Fruit fly (Drosophila melanogaster) whole organism, embryonic: ENCODE measurements around the gene CG13369.
A peak's percentile ranks its signal among the peaks of the same experiment; 100 is the strongest.

Experiments
- ATbp ChIP-seq: fragments of 200-800 bp; sonication (Bioruptor generic); optimal IDR thresholded peaks from 2 replicates; lab custom pipeline; 2017; ENCODE audit warnings: missing biosample characterization, mild to moderate bottlenecking, missing genetic modification characterization, missing genetic modification reagents
- Atf6 ChIP-seq: fragments of 200-800 bp; sonication (Bioruptor generic); IDR thresholded peaks from 2 replicates; pipeline ENCODE4 v1.3.6; 2022; ENCODE audit warnings: missing biosample characterization, missing genetic modification characterization
- Bgb ChIP-seq: fragments of 200-800 bp; sonication (Bioruptor generic); IDR thresholded peaks from 2 replicates; pipeline ENCODE4 v1.3.6; 2022; ENCODE audit warnings: missing biosample characterization, missing genetic modification characterization; ENCODE audit not compliant: partially characterized antibody
- CG1024 ChIP-seq: fragments of 200-800 bp; sonication (Bioruptor generic); IDR thresholded peaks from 2 replicates; pipeline ENCODE4 v1.3.6; 2022; ENCODE audit warnings: missing biosample characterization, missing genetic modification characterization
- CG10321 ChIP-seq: fragments of 200-800 bp; sonication (Bioruptor generic); IDR thresholded peaks from 2 replicates; pipeline ENCODE4 v1.3.6; 2022; ENCODE audit warnings: missing biosample characterization, missing genetic modification characterization
- CG12659 ChIP-seq: fragments of 200-800 bp; sonication (Bioruptor generic); optimal IDR thresholded peaks from 3 replicates; lab custom pipeline; 2017; ENCODE audit warnings: mild to moderate bottlenecking, missing biosample characterization, missing genetic modification reagents, missing genetic modification characterization
- CG12769 ChIP-seq: fragments of 200-800 bp; sonication (Bioruptor generic); optimal IDR thresholded peaks from 2 replicates; lab custom pipeline; 2019; ENCODE audit warnings: missing biosample characterization, mild to moderate bottlenecking, missing genetic modification characterization, moderate library complexity
- CG15696 ChIP-seq: fragments of 200-800 bp; sonication (Bioruptor generic); optimal IDR thresholded peaks from 2 replicates; lab custom pipeline; 2019; ENCODE audit warnings: missing biosample characterization, mild to moderate bottlenecking, missing genetic modification characterization, moderate library complexity
- CG17568 ChIP-seq: fragments of 200-800 bp; sonication (Bioruptor generic); optimal IDR thresholded peaks from 2 replicates; lab custom pipeline; 2018; ENCODE audit warnings: missing biosample characterization, mild to moderate bottlenecking, missing genetic modification characterization, moderate library complexity
- CG2202 ChIP-seq: fragments of 200-800 bp; sonication (Bioruptor generic); optimal IDR thresholded peaks from 2 replicates; lab custom pipeline; 2018; ENCODE audit warnings: missing biosample characterization, mild to moderate bottlenecking, missing genetic modification characterization
- CG2875 ChIP-seq: fragments of 200-800 bp; sonication (Bioruptor generic); optimal IDR thresholded peaks from 2 replicates; lab custom pipeline; 2017; ENCODE audit warnings: missing biosample characterization, mild to moderate bottlenecking, missing genetic modification characterization, missing genetic modification reagents
- CG31224 ChIP-seq: fragments of 200-800 bp; sonication (Bioruptor generic); IDR thresholded peaks from 2 replicates; pipeline ENCODE4 v1.3.6; 2022; ENCODE audit warnings: missing biosample characterization, missing genetic modification characterization
- CG34224 ChIP-seq: fragments of 200-800 bp; sonication (Bioruptor generic); IDR thresholded peaks from 3 replicates; pipeline ENCODE4 v1.3.6; 2022; ENCODE audit warnings: missing biosample characterization, missing genetic modification characterization; ENCODE audit not compliant: partially characterized antibody
- CG34422 ChIP-seq: fragments of 200-800 bp; sonication (Bioruptor generic); IDR thresholded peaks from 3 replicates; pipeline ENCODE4 v1.3.6; 2022; ENCODE audit warnings: missing biosample characterization, missing genetic modification characterization
- CG3995 ChIP-seq: fragments of 200-800 bp; sonication (Bioruptor generic); optimal IDR thresholded peaks from 3 replicates; lab custom pipeline; 2016; ENCODE audit warnings: missing biosample characterization, missing genetic modification characterization
- CG7745 ChIP-seq: fragments of 200-800 bp; sonication (Bioruptor generic); optimal IDR thresholded peaks from 2 replicates; lab custom pipeline; 2018; ENCODE audit warnings: missing biosample characterization, mild to moderate bottlenecking, missing genetic modification characterization, moderate library complexity
- CG7987 ChIP-seq: fragments of 200-800 bp; sonication (Bioruptor generic); optimal IDR thresholded peaks from 2 replicates; lab custom pipeline; 2018; ENCODE audit warnings: missing biosample characterization, mild to moderate bottlenecking, missing genetic modification characterization, moderate library complexity
- CG8290 ChIP-seq, 3 experiments: fragments of 200-800 bp; sonication (Bioruptor generic); optimal IDR thresholded peaks; 2 replicates each; lab custom pipeline; 2016 to 2019; ENCODE audit warnings: missing biosample characterization in 3 of 3, missing genetic modification characterization in 3 of 3, mild to moderate bottlenecking in 2 of 3, moderate library complexity in 1 of 3
- CG9437 ChIP-seq: fragments of 200-800 bp; sonication (Bioruptor generic); optimal IDR thresholded peaks from 2 replicates; lab custom pipeline; 2018; ENCODE audit warnings: missing biosample characterization, mild to moderate bottlenecking, missing genetic modification characterization
- CG9727 ChIP-seq: fragments of 200-800 bp; sonication (Bioruptor generic); optimal IDR thresholded peaks from 3 replicates; lab custom pipeline; 2017; ENCODE audit warnings: missing biosample characterization, mild to moderate bottlenecking, missing genetic modification characterization
- Ets65A ChIP-seq: fragments of 200-800 bp; sonication (Bioruptor generic); peaks from one replicate; lab custom pipeline; 2016; ENCODE audit warnings: missing biosample characterization, missing genetic modification characterization
- Fer2 ChIP-seq: fragments of 200-800 bp; sonication (Bioruptor generic); optimal IDR thresholded peaks from 2 replicates; lab custom pipeline; 2018; ENCODE audit warnings: missing biosample characterization, mild to moderate bottlenecking, missing genetic modification characterization, moderate library complexity
- Gug ChIP-seq: fragments of 200-800 bp; sonication (Bioruptor generic); IDR thresholded peaks from 4 replicates; pipeline ENCODE4 v1.3.6; 2022; ENCODE audit warnings: missing biosample characterization, missing genetic modification characterization
- HmgZ ChIP-seq: fragments of 200-800 bp; sonication (Bioruptor generic); optimal IDR thresholded peaks from 2 replicates; lab custom pipeline; 2018; ENCODE audit warnings: missing biosample characterization, mild to moderate bottlenecking, missing genetic modification characterization
- Hr78 ChIP-seq, 2 experiments: fragments of 200-800 bp in 1 of 2; fragments of >200 bp in 1 of 2; sonication (Bioruptor generic) in 1 of 2; optimal IDR thresholded peaks; 2 replicates each; lab custom pipeline; 2017 to 2019; ENCODE audit warnings: missing biosample characterization in 2 of 2, missing genetic modification characterization in 2 of 2, mild to moderate bottlenecking in 1 of 2, moderate library complexity in 1 of 2
- MBD-R2 ChIP-seq: fragments of 200-800 bp; sonication (Bioruptor generic); IDR thresholded peaks from 2 replicates; pipeline ENCODE4 v1.3.6; 2022; ENCODE audit warnings: missing biosample characterization, missing genetic modification characterization
- Med ChIP-seq: fragments of 200-800 bp; sonication (Bioruptor generic); peaks from one replicate; lab custom pipeline; 2016; ENCODE audit warnings: missing biosample characterization, missing genetic modification characterization, mild to moderate bottlenecking, inconsistent platforms, moderate library complexity
- Rfx ChIP-seq: fragments of 200-800 bp; sonication (Bioruptor generic); IDR thresholded peaks from 2 replicates; pipeline ENCODE4 v1.3.6; 2022; ENCODE audit warnings: missing biosample characterization, missing genetic modification characterization
- az2 ChIP-seq: fragments of 200-800 bp; sonication (Bioruptor generic); optimal IDR thresholded peaks from 3 replicates; lab custom pipeline; 2016; ENCODE audit warnings: missing biosample characterization, missing genetic modification characterization
- ci ChIP-seq: fragments of 200-800 bp; sonication (Bioruptor generic); IDR thresholded peaks from 3 replicates; pipeline ENCODE4 v1.3.6; 2022; ENCODE audit warnings: missing biosample characterization, missing genetic modification characterization
- fd3F ChIP-seq: fragments of 200-800 bp; sonication (Bioruptor generic); optimal IDR thresholded peaks from 2 replicates; lab custom pipeline; 2018; ENCODE audit warnings: missing biosample characterization, mild to moderate bottlenecking, missing genetic modification characterization, moderate library complexity
- gem ChIP-seq: fragments of 200-800 bp; sonication (Bioruptor generic); optimal IDR thresholded peaks from 2 replicates; lab custom pipeline; 2019; ENCODE audit warnings: missing biosample characterization, mild to moderate bottlenecking, missing genetic modification characterization, moderate library complexity
- ham ChIP-seq: fragments of 200-800 bp; sonication (Bioruptor generic); IDR thresholded peaks from 2 replicates; pipeline ENCODE4 v1.3.6; 2022; ENCODE audit warnings: missing biosample characterization, missing genetic modification characterization
- inv ChIP-seq: fragments of 200-800 bp; sonication (Bioruptor generic); IDR thresholded peaks from 2 replicates; pipeline ENCODE4 v1.3.6; 2022; ENCODE audit warnings: missing biosample characterization, missing genetic modification characterization; ENCODE audit not compliant: partially characterized antibody
- jing ChIP-seq: fragments of 200-800 bp; sonication (Bioruptor generic); optimal IDR thresholded peaks from 2 replicates; lab custom pipeline; 2018; ENCODE audit warnings: missing biosample characterization, mild to moderate bottlenecking, missing genetic modification characterization
- lbe ChIP-seq: fragments of 200-800 bp; sonication (Bioruptor generic); optimal IDR thresholded peaks from 2 replicates; lab custom pipeline; 2016; ENCODE audit warnings: missing biosample characterization, mild to moderate bottlenecking, missing genetic modification characterization
- lilli ChIP-seq: fragments of 200-800 bp; sonication (Bioruptor generic); optimal IDR thresholded peaks from 3 replicates; lab custom pipeline; 2016; ENCODE audit warnings: missing biosample characterization, missing genetic modification characterization
- maf-S ChIP-seq: fragments of 200-800 bp; sonication (Bioruptor generic); optimal IDR thresholded peaks from 2 replicates; lab custom pipeline; 2016; ENCODE audit warnings: missing biosample characterization, missing genetic modification characterization
- mirr ChIP-seq: fragments of 200-800 bp; sonication (Bioruptor generic); optimal IDR thresholded peaks from 3 replicates; lab custom pipeline; 2018; ENCODE audit warnings: missing biosample characterization, mild to moderate bottlenecking, missing genetic modification characterization
- nerfin-2 ChIP-seq: fragments of 200-800 bp; sonication (Bioruptor generic); IDR thresholded peaks from 2 replicates; pipeline ENCODE4 v1.3.6; 2022; ENCODE audit warnings: missing biosample characterization, missing genetic modification characterization; ENCODE audit not compliant: partially characterized antibody
- pan ChIP-seq, 4 experiments: fragments of >200 bp in 3 of 4; fragments of 200-800 bp in 1 of 4; sonication (Bioruptor generic) in 1 of 4; optimal IDR thresholded peaks in 3 of 4; IDR thresholded peaks in 1 of 4; 2 replicates each; pipeline versions ENCODE4 v1.3.6 to Lab custom; 2017 to 2022; ENCODE audit warnings: missing biosample characterization in 2 of 4, missing genetic modification characterization in 2 of 4, mixed read lengths in 1 of 4
- pho ChIP-seq: fragments of 200-800 bp; sonication (Bioruptor generic); optimal IDR thresholded peaks from 2 replicates; lab custom pipeline; 2016; ENCODE audit warnings: missing biosample characterization, missing genetic modification characterization
- pros ChIP-seq: fragments of 200-800 bp; sonication (Bioruptor generic); optimal IDR thresholded peaks from 3 replicates; lab custom pipeline; 2019; ENCODE audit warnings: missing biosample characterization, mild to moderate bottlenecking, missing genetic modification characterization, moderate library complexity
- ranshi ChIP-seq: fragments of 200-800 bp; sonication (Bioruptor generic); IDR thresholded peaks from 2 replicates; pipeline ENCODE4 v1.3.6; 2022; ENCODE audit warnings: missing biosample characterization, missing genetic modification characterization
- scrt ChIP-seq: fragments of 200-800 bp; sonication (Bioruptor generic); optimal IDR thresholded peaks from 2 replicates; lab custom pipeline; 2018; ENCODE audit warnings: missing biosample characterization, mild to moderate bottlenecking, missing genetic modification characterization, moderate library complexity
- sob ChIP-seq: fragments of 200-800 bp; sonication (Bioruptor generic); IDR thresholded peaks from 2 replicates; pipeline ENCODE4 v1.3.6; 2022; ENCODE audit warnings: missing biosample characterization, missing genetic modification characterization
- sug ChIP-seq: fragments of 200-800 bp; optimal IDR thresholded peaks from 2 replicates; lab custom pipeline; 2019; ENCODE audit warnings: missing biosample characterization, mild to moderate bottlenecking, missing genetic modification characterization, moderate library complexity
- unpg ChIP-seq: fragments of 200-800 bp; sonication (Bioruptor generic); optimal IDR thresholded peaks from 3 replicates; lab custom pipeline; 2018; ENCODE audit warnings: missing biosample characterization, mild to moderate bottlenecking, missing genetic modification characterization, moderate library complexity
- vvl ChIP-seq: fragments of 200-800 bp; sonication (Bioruptor generic); IDR thresholded peaks from 2 replicates; pipeline ENCODE4 v1.3.6; 2022; ENCODE audit warnings: missing biosample characterization, missing genetic modification characterization
- wor ChIP-seq: fragments of 200-800 bp; sonication (Bioruptor generic); IDR thresholded peaks from 2 replicates; pipeline ENCODE4 v1.3.6; 2022; ENCODE audit warnings: missing biosample characterization, missing genetic modification characterization

CG13369 gene

DNA sequence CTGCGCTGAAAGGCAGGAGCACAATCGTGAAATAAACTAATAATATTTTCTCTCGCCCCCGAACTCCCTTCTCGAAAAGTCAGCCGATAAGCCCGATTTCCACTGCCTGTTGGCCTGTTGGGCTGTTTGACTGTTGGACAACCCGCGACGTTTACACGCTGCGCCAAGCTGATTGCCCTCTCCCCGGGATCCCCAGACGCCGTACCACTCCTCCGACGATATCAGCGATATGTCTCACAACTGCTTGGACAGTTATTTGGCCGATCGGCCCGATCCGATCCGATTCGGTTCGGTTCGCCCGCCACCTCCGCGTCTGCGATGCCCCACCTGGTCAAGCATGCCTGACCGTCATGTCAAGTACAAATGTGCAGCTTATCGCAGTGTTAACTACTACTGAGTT lies 23.5 kb upstream of the CG13369 start (continued):
- no peak for TF ChIP-seq vvl (GFP tag; lab: Robert Waterston, UW)
- TF ChIP-seq gem (tag; lab: Kevin White, UChicago), result peak; percentile 9
- TF ChIP-seq ham, result no peak
- no peak for TF ChIP-seq CG8290 (GFP tag; optimal IDR thresholded peaks at IDR 0.05; lab: Kevin White, UChicago)
- no peak for TF ChIP-seq CG8290 (tag; optimal IDR thresholded peaks at IDR 0.05; lab: Kevin White, UChicago)
- no peak for TF ChIP-seq maf-S
- no peak for TF ChIP-seq lbe (GFP tag; lab: Kevin White, UChicago)
- TF ChIP-seq wor, result no peak
- TF ChIP-seq Med, result peak; percentile 79
- TF ChIP-seq pan (optimal IDR thresholded peaks at IDR 0.05; lab: Kevin White, UChicago), result no peak
- TF ChIP-seq pan (GFP tag; optimal IDR thresholded peaks at IDR 0.05 in 1 of 2, IDR thresholded peaks at IDR 0.05 in 1 of 2), result no peak
- peak; percentile 84 for TF ChIP-seq CG7987 (GFP tag; lab: Kevin White, UChicago)
- TF ChIP-seq CG12659 (GFP tag; lab: Kevin White, UChicago), result no peak
- no peak for TF ChIP-seq CG17568 (GFP tag; lab: Kevin White, UChicago)
- no peak for TF ChIP-seq MBD-R2 (GFP tag; lab: Robert Waterston, UW)
- TF ChIP-seq ranshi (GFP tag; lab: Robert Waterston, UW), result no peak
- no peak for TF ChIP-seq ATbp
- TF ChIP-seq lilli (GFP tag; lab: Kevin White, UChicago), result no peak
- TF ChIP-seq Atf6 (GFP tag; lab: Robert Waterston, UW), result no peak
- no peak for TF ChIP-seq CG34224 (GFP tag; lab: Robert Waterston, UW)
- no peak for TF ChIP-seq CG15696 (tag; lab: Kevin White, UChicago)
- TF ChIP-seq az2, result no peak
- TF ChIP-seq CG9727 (GFP tag; lab: Kevin White, UChicago), result no peak
- TF ChIP-seq sob (GFP tag; lab: Robert Waterston, UW), result no peak
- TF ChIP-seq Gug, result no peak
- TF ChIP-seq HmgZ (tag; lab: Kevin White, UChicago), result peak; percentile 43
- peak; percentile 93 for TF ChIP-seq mirr (GFP tag; lab: Kevin White, UChicago)
- no peak for TF ChIP-seq nerfin-2 (GFP tag; lab: Robert Waterston, UW)
- 0 out of 2 replicates have a peak, but pooled peaks have one; percentile 8 for TF ChIP-seq Rfx (GFP tag; lab: Robert Waterston, UW)
- TF ChIP-seq CG2202 (tag; lab: Kevin White, UChicago), result no peak
- TF ChIP-seq inv (GFP tag; lab: Robert Waterston, UW), result no peak
- no peak for TF ChIP-seq fd3F (GFP tag; lab: Kevin White, UChicago)
- TF ChIP-seq Bgb (GFP tag; lab: Robert Waterston, UW), result no peak
- TF ChIP-seq scrt, result no peak
- TF ChIP-seq CG7745 (tag; lab: Kevin White, UChicago), result no peak
- no peak for TF ChIP-seq CG3995 (GFP tag; lab: Kevin White, UChicago)
- no peak for TF ChIP-seq jing
- TF ChIP-seq CG12769 (tag; lab: Kevin White, UChicago), result no peak
- TF ChIP-seq pros (GFP tag; lab: Kevin White, UChicago), result no peak
- TF ChIP-seq CG10321 (GFP tag; lab: Robert Waterston, UW), result no peak
- TF ChIP-seq Fer2 (tag; lab: Kevin White, UChicago), result no peak
- no peak for TF ChIP-seq CG1024 (GFP tag; lab: Robert Waterston, UW)
- no peak for TF ChIP-seq pho (GFP tag; lab: Kevin White, UChicago)
- peak; percentile 83 for TF ChIP-seq sug (tag; lab: Kevin White, UChicago)
- TF ChIP-seq CG9437, result no peak
- peak; percentile 37 for TF ChIP-seq Ets65A (GFP tag; lab: Kevin White, UChicago)
- no peak for TF ChIP-seq CG34422 (GFP tag; lab: Robert Waterston, UW)
- TF ChIP-seq ci (GFP tag; lab: Robert Waterston, UW), result no peak
- no peak for TF ChIP-seq CG31224
- no peak for TF ChIP-seq unpg
- no peak for TF ChIP-seq CG2875 (GFP tag; lab: Kevin White, UChicago)
- peak in 1 of 2 experiments; percentile 18 for TF ChIP-seq Hr78 (GFP tag; optimal IDR thresholded peaks at IDR 0.05; lab: Kevin White, UChicago)
